4 worm cellular contexts compared by ENCODE assay signal in the genomic region with DNA sequence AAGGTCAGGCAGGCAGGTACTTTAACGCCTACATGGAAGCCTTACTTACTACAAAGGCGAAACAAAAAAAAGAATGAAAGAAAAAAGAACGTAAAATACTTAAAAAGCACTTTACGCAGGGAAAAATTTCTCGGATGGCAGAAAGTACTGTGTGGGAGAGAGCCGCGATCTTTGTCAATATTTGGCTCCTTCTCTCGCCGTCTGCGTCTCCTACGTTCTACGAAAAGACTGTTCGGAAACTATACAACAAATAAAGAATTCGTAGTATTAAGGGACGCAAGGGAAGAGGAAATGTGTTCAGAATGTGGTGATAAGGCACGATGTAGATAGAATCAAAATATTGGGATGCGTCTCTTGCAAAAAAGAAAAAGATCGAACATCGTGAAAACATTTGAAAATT.
TF ChIP-seq lines count a peak whose summit lies in the region.

No protein-coding gene starts in this region.

TF ChIP-seq in whole organism, L2 larva, 48 proteins besides CTCF, POLR2A, EP300 and RAD21:
- TF ChIP-seq F13H6.1 (tag; optimal IDR thresholded peaks at IDR 0.05; lab: Kevin White, UChicago) = peak; percentile 27
- TF ChIP-seq zag-1 (tag; optimal IDR thresholded peaks at IDR 0.05; lab: Kevin White, UChicago) = no peak

TF ChIP-seq in whole organism, L3 larva, 47 proteins besides CTCF, POLR2A, EP300 and RAD21:
- TF ChIP-seq skn-1 (tag; optimal IDR thresholded peaks at IDR 0.05; lab: Kevin White, UChicago) (no peak), pha-4 (tag; optimal IDR thresholded peaks at IDR 0.05; lab: Kevin White, UChicago) (peak; percentile 96), nhr-25 (tag; optimal IDR thresholded peaks at IDR 0.05; lab: Kevin White, UChicago) (no peak), ceh-82 (tag; optimal IDR thresholded peaks at IDR 0.05; lab: Kevin White, UChicago) (no peak), elt-2 (tag; optimal IDR thresholded peaks at IDR 0.05; lab: Kevin White, UChicago) (peak; percentile 35), nfya-1 (tag; optimal IDR thresholded peaks at IDR 0.05; lab: Kevin White, UChicago; ENCODE audit: insufficient read depth) (no peak), ceh-28 (tag; optimal IDR thresholded peaks at IDR 0.05; lab: Kevin White, UChicago) (no peak), snpc-4 (tag; optimal IDR thresholded peaks at IDR 0.05; lab: Kevin White, UChicago) (no peak), ztf-4 (tag; optimal IDR thresholded peaks at IDR 0.05; lab: Kevin White, UChicago) (no peak)

TF ChIP-seq in whole organism, L4 larva, 104 proteins besides CTCF, POLR2A, EP300 and RAD21:
- TF ChIP-seq aha-1 (tag; lab: Kevin White, UChicago) (peak; percentile 86), attf-4 (tag; optimal IDR thresholded peaks at IDR 0.05; lab: Kevin White, UChicago) (no peak), ceh-62 (tag; optimal IDR thresholded peaks at IDR 0.05; lab: Kevin White, UChicago) (no peak), pha-4 (GFP tag; IDR thresholded peaks at IDR 0.05; lab: Robert Waterston, UW) (no peak), pha-4 (tag; optimal IDR thresholded peaks at IDR 0.05; lab: Kevin White, UChicago) (peak; percentile 55), ceh-28 (tag; optimal IDR thresholded peaks at IDR 0.05; lab: Kevin White, UChicago) (no peak), unc-39 (tag; optimal IDR thresholded peaks at IDR 0.05; lab: Kevin White, UChicago) (no peak), unc-130 (GFP tag; optimal IDR thresholded peaks at IDR 0.05; lab: Kevin White, UChicago) (no peak), daf-8 (GFP tag; IDR thresholded peaks at IDR 0.05; lab: Robert Waterston, UW) (no peak), Y48G9A.11 (GFP tag; IDR thresholded peaks at IDR 0.05; lab: Robert Waterston, UW) (no peak), nhr-42 (GFP tag; IDR thresholded peaks at IDR 0.05; lab: Robert Waterston, UW) (no peak), lir-3 (tag; optimal IDR thresholded peaks at IDR 0.05; lab: Kevin White, UChicago) (no peak), zfp-2 (tag; optimal IDR thresholded peaks at IDR 0.05; lab: Kevin White, UChicago) (no peak), dve-1 (tag; optimal IDR thresholded peaks at IDR 0.05; lab: Kevin White, UChicago; ENCODE audit: insufficient read depth) (peak; percentile 0), lim-7 (GFP tag; IDR thresholded peaks at IDR 0.05; lab: Robert Waterston, UW) (no peak), dmd-9 (GFP tag; IDR thresholded peaks at IDR 0.05; lab: Robert Waterston, UW) (no peak), F10B5.3 (tag; optimal IDR thresholded peaks at IDR 0.05; lab: Kevin White, UChicago) (no peak), nhr-28 (tag; optimal IDR thresholded peaks at IDR 0.05; lab: Kevin White, UChicago) (peak; percentile 37), ceh-32 (tag; optimal IDR thresholded peaks at IDR 0.05; lab: Kevin White, UChicago; ENCODE audit: poor library complexity) (no peak), ceh-20 (GFP tag; IDR thresholded peaks at IDR 0.05; lab: Robert Waterston, UW) (no peak), daf-16 (GFP tag; optimal IDR thresholded peaks at IDR 0.05; lab: Kevin White, UChicago) (no peak), daf-16 (tag; optimal IDR thresholded peaks at IDR 0.05; lab: Kevin White, UChicago) (peak; percentile 27), ztf-7 (tag; optimal IDR thresholded peaks at IDR 0.05; lab: Kevin White, UChicago) (no peak), Y75B8A.6 (GFP tag; IDR thresholded peaks at IDR 0.05; lab: Robert Waterston, UW) (no peak), zfp-3 (GFP tag; conservative IDR thresholded peaks at IDR 0.05; lab: Robert Waterston, UW) (no peak), aly-2 (tag; optimal IDR thresholded peaks at IDR 0.05; lab: Kevin White, UChicago) (no peak), mdl-1 (tag; optimal IDR thresholded peaks at IDR 0.05; lab: Kevin White, UChicago) (no peak), saeg-2 (GFP tag; IDR thresholded peaks at IDR 0.05; lab: Robert Waterston, UW) (no peak), hif-1 (tag; optimal IDR thresholded peaks at IDR 0.05; lab: Kevin White, UChicago) (no peak), F26F4.8 (GFP tag; conservative IDR thresholded peaks at IDR 0.05; lab: Robert Waterston, UW) (no peak), nhr-48 (tag; optimal IDR thresholded peaks at IDR 0.05; lab: Kevin White, UChicago) (no peak), hlh-11 (tag; optimal IDR thresholded peaks at IDR 0.05; lab: Kevin White, UChicago) (no peak), duxl-1 (tag; optimal IDR thresholded peaks at IDR 0.05; lab: Kevin White, UChicago; ENCODE audit: poor library complexity) (no peak), T20F7.1 (GFP tag; optimal IDR thresholded peaks at IDR 0.05; lab: Kevin White, UChicago) (no peak), snpc-1.2 (GFP tag; IDR thresholded peaks at IDR 0.05; lab: Robert Waterston, UW) (no peak), R02D3.7 (tag; optimal IDR thresholded peaks at IDR 0.05; lab: Kevin White, UChicago) (no peak)

TF ChIP-seq in whole organism, mixed stage, embryonic, 35 proteins besides CTCF, POLR2A, EP300 and RAD21:
- TF ChIP-seq pha-4 (tag; optimal IDR thresholded peaks at IDR 0.05; lab: Kevin White, UChicago) = peak; percentile 84
- TF ChIP-seq sem-2 (GFP tag; optimal IDR thresholded peaks at IDR 0.05; lab: Kevin White, UChicago) = no peak
